Worm (Caenorhabditis elegans): Measurements from ENCODE around the gene flh-1.

Gene flh-1

DNA sequence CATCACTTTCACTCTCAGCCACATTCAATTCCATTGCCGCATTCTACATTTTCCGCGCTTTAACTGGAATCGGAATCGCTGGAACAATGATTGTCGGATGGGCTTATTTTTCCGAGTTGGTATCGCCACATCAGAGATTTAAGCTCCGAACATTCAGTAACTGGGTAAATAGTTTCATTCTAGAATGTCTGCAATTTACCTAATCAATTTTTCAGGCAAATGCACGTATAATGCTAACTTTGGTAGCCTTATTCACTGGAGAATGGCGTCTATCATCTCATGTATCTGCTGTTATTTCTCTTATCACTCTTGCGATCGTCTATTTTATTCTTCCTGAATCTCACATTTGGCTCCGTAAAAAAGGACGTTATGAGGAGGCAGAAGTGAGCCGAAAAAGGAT, 45.7 kb downstream of the flh-1 start:
- TF ChIP-seq atf-7 (tag; optimal IDR thresholded peaks at IDR 0.05) = no peak
- no peak for TF ChIP-seq ztf-22 (GFP tag; optimal IDR thresholded peaks at IDR 0.05)
- TF ChIP-seq cebp-1 (GFP tag; IDR thresholded peaks at IDR 0.05) = no peak
- no peak for TF ChIP-seq cebp-1 (tag; optimal IDR thresholded peaks at IDR 0.05)
- TF ChIP-seq attf-5 (GFP tag; optimal IDR thresholded peaks at IDR 0.05) = no peak
- no peak for TF ChIP-seq bed-2 (GFP tag; IDR thresholded peaks at IDR 0.05)
- TF ChIP-seq pha-4 (tag; optimal IDR thresholded peaks at IDR 0.05) = no peak
- no peak for TF ChIP-seq B0035.1 (tag; optimal IDR thresholded peaks at IDR 0.05)
- TF ChIP-seq B0336.3 (GFP tag; IDR thresholded peaks at IDR 0.05) = no peak
- TF ChIP-seq ceh-91 (GFP tag; IDR thresholded peaks at IDR 0.05) = no peak
- no peak for TF ChIP-seq F22D6.2 (tag; optimal IDR thresholded peaks at IDR 0.05)
- TF ChIP-seq nfya-2 (GFP tag; IDR thresholded peaks at IDR 0.05) = no peak
- TF ChIP-seq F39B2.1 (GFP tag; IDR thresholded peaks at IDR 0.05) = no peak

DNA sequence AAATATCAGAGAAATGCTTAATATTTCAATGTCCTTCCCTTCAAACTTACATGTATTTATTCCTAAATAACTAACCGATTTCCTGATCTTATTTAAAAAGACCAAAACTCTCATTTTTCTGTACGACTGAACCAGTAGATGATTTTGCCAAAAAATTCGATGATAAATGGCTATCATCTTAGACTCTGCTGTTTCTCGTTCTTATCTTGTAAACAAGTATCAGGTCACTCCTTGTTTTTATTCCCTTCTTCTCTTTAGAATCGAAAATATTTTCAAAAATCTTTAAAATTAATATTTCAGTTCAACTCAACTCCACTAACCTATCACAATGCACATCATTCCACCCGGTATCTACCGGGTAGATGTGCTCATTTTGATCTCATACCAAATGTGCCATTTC, 46.6 kb downstream of the flh-1 start, which contains the start of gene C46C2.2:
TSS of gene C46C2.2 (plus strand) at position 301 of the 400 bp plus-strand sequence.
- TF ChIP-seq F10E7.11 (tag; optimal IDR thresholded peaks at IDR 0.05) (no peak), snpc-3.4 (tag; optimal IDR thresholded peaks at IDR 0.05) (no peak), Y56A3A.18 (GFP tag; IDR thresholded peaks at IDR 0.05) (no peak), mes-4 (tag; optimal IDR thresholded peaks at IDR 0.05) (no peak), pha-4 (tag; optimal IDR thresholded peaks at IDR 0.05) (no peak), chd-7 (tag; optimal IDR thresholded peaks at IDR 0.05) (no peak), madf-8 (GFP tag; conservative IDR thresholded peaks at IDR 0.05) (no peak)

ce11 chrIV:9216956-9217355, 47.1 kb downstream of the flh-1 start:
- TF ChIP-seq nhr-80 (tag; optimal IDR thresholded peaks at IDR 0.05) (peak; percentile 81), attf-5 (GFP tag; optimal IDR thresholded peaks at IDR 0.05) (peak; percentile 24), mcd-1 (GFP tag; IDR thresholded peaks at IDR 0.05) (no peak)

- TF ChIP-seq Y79H2A.3 (GFP tag; conservative IDR thresholded peaks at IDR 0.05) (no peak), F10E7.11 (tag; optimal IDR thresholded peaks at IDR 0.05) (no peak), F22D6.2 (tag; optimal IDR thresholded peaks at IDR 0.05) (no peak), Y53G8AR.9 (GFP tag; conservative IDR thresholded peaks at IDR 0.05) (no peak), madf-10 (tag; optimal IDR thresholded peaks at IDR 0.05) (no peak), ama-1 (optimal IDR thresholded peaks at IDR 0.05) (no peak), ama-1 (GFP tag; optimal IDR thresholded peaks at IDR 0.05) (no peak), hmg-1.2 (GFP tag; IDR thresholded peaks at IDR 0.05) (peak; percentile 62; the same call in 1 of the 2 replicates), athp-1 (tag; optimal IDR thresholded peaks at IDR 0.05) (no peak), lin-54 (GFP tag; optimal IDR thresholded peaks at IDR 0.05) (no peak), nfyb-1 (GFP tag; IDR thresholded peaks at IDR 0.05) (no peak), F23B12.7 (tag; optimal IDR thresholded peaks at IDR 0.05; ENCODE audit: insufficient read depth) (no peak), nfya-1 (tag; optimal IDR thresholded peaks at IDR 0.05; ENCODE audit: borderline replicate concordance, insufficient read depth) (no peak), lin-35 (GFP tag; optimal IDR thresholded peaks at IDR 0.05) (peak in 1 of 3 experiments; percentile 34), ccch-3 (GFP tag; optimal IDR thresholded peaks at IDR 0.05) (no peak), ztf-22 (GFP tag; optimal IDR thresholded peaks at IDR 0.05) (no peak), rec-8 (tag; optimal IDR thresholded peaks at IDR 0.05) (no peak), ceh-27 (GFP tag; optimal IDR thresholded peaks at IDR 0.05) (peak; percentile 10), aptf-2 (GFP tag; conservative IDR thresholded peaks at IDR 0.05) (no peak), nhr-80 (tag; optimal IDR thresholded peaks at IDR 0.05) (no peak), cebp-1 (GFP tag; IDR thresholded peaks at IDR 0.05) (no peak), cebp-1 (tag; optimal IDR thresholded peaks at IDR 0.05) (peak; percentile 15), aptf-3 (GFP tag; IDR thresholded peaks at IDR 0.05) (no peak), nhr-27 (tag; optimal IDR thresholded peaks at IDR 0.05) (no peak), lin-40 (tag; optimal IDR thresholded peaks at IDR 0.05) (peak; percentile 9), him-1 (tag; optimal IDR thresholded peaks at IDR 0.05) (no peak), ceh-40 (GFP tag; IDR thresholded peaks at IDR 0.05) (no peak), hlh-12 (tag; optimal IDR thresholded peaks at IDR 0.05) (no peak), pbrm-1 (GFP tag; IDR thresholded peaks at IDR 0.05) (no peak)
Observed at ce11 chrIV:9216437-9216836, 47.6 kb downstream of the flh-1 start.
